Worm (Caenorhabditis elegans) whole organism, L4 larva: ENCODE results near the gene C30G7.5.

Source experiments
- F10B5.3 ChIP-seq: sonication (generic microtip); optimal IDR thresholded peaks from 2 replicates; lab custom pipeline; 2016; ENCODE audit warnings: mild to moderate bottlenecking, missing genetic modification characterization, missing compliant biosample characterization
- F26F4.8 ChIP-seq: fragments of 200-800 bp; sonication (Bioruptor generic); conservative IDR thresholded peaks from 2 replicates; pipeline ENCODE4 v1.3.6; 2022; ENCODE audit warnings: missing genetic modification characterization, missing compliant biosample characterization
- F37D6.2 ChIP-seq: sonication (generic microtip); optimal IDR thresholded peaks from 2 replicates; lab custom pipeline; 2016; ENCODE audit warnings: mild to moderate bottlenecking, missing genetic modification characterization, missing compliant biosample characterization
- F44E2.7 ChIP-seq: fragments of 200-800 bp; sonication (Bioruptor generic); IDR thresholded peaks from 2 replicates; pipeline ENCODE4 v2.1.2; 2022; ENCODE audit warnings: missing genetic modification characterization, missing compliant biosample characterization
- F49E8.2 ChIP-seq: sonication (generic microtip); optimal IDR thresholded peaks from 2 replicates; lab custom pipeline; 2016; ENCODE audit warnings: missing compliant biosample characterization, mild to moderate bottlenecking, missing genetic modification characterization, borderline replicate concordance
- T20F7.1 ChIP-seq: fragments of 200-800 bp; sonication (Bioruptor generic); optimal IDR thresholded peaks from 2 replicates; lab custom pipeline; 2018; ENCODE audit warnings: mild to moderate bottlenecking, missing genetic modification characterization, missing compliant biosample characterization
- Y105C5A.15 ChIP-seq: fragments of 200-800 bp; sonication (Bioruptor generic); IDR thresholded peaks from 2 replicates; pipeline ENCODE4 v1.3.6; 2022; ENCODE audit warnings: missing genetic modification characterization, missing compliant biosample characterization
- Y75B8A.6 ChIP-seq: fragments of 200-800 bp; sonication (Bioruptor generic); IDR thresholded peaks from 2 replicates; pipeline ENCODE4 v1.3.6; 2022; ENCODE audit warnings: missing genetic modification reagents, missing genetic modification characterization, missing compliant biosample characterization
- ZK337.2 ChIP-seq: fragments of 200-800 bp; sonication (Bioruptor generic); IDR thresholded peaks from 2 replicates; pipeline ENCODE4 v1.3.6; 2022; ENCODE audit warnings: missing genetic modification reagents, missing genetic modification characterization, missing compliant biosample characterization
- arid-1 ChIP-seq: fragments of 200-800 bp; sonication (Bioruptor generic); conservative IDR thresholded peaks from 2 replicates; pipeline ENCODE4 v1.3.6; 2022; ENCODE audit warnings: missing genetic modification reagents, missing genetic modification characterization, missing compliant biosample characterization
- ceh-20 ChIP-seq: fragments of 200-800 bp; sonication (Bioruptor generic); IDR thresholded peaks from 2 replicates; pipeline ENCODE4 v1.3.6; 2022; ENCODE audit warnings: missing genetic modification reagents, missing genetic modification characterization, missing compliant biosample characterization
- ces-1 ChIP-seq: fragments of 150-350 bp; sonication (generic microtip); optimal IDR thresholded peaks from 4 replicates; lab custom pipeline; 2014; ENCODE audit warnings: missing biosample characterization, missing genetic modification reagents, missing genetic modification characterization
- daf-16 ChIP-seq, 3 experiments: sonication (generic microtip); optimal IDR thresholded peaks; 2 replicates each; lab custom pipeline; 2016 to 2017; ENCODE audit warnings: missing genetic modification characterization in 3 of 3, missing genetic modification reagents in 3 of 3, mild to moderate bottlenecking in 2 of 3, missing compliant biosample characterization in 2 of 3, missing biosample characterization in 1 of 3, moderate library complexity in 1 of 3
- dmd-6 ChIP-seq: fragments of 200-800 bp; sonication (Bioruptor generic); IDR thresholded peaks from 2 replicates; pipeline ENCODE4 v1.3.6; 2022; ENCODE audit warnings: missing genetic modification reagents, missing genetic modification characterization, missing compliant biosample characterization
- duxl-1 ChIP-seq: sonication (generic microtip); optimal IDR thresholded peaks from 2 replicates; lab custom pipeline; 2016; ENCODE audit warnings: mild to moderate bottlenecking, missing genetic modification characterization, moderate library complexity, missing compliant biosample characterization; ENCODE audit not compliant: poor library complexity
- egl-27 ChIP-seq: sonication (generic microtip); optimal IDR thresholded peaks from 3 replicates; lab custom pipeline; 2017; ENCODE audit warnings: missing biosample characterization, missing genetic modification reagents, missing genetic modification characterization
- egl-43 ChIP-seq: fragments of 200-800 bp; sonication (Bioruptor generic); IDR thresholded peaks from 2 replicates; pipeline ENCODE4 v1.3.6; 2022; ENCODE audit warnings: missing genetic modification reagents, missing genetic modification characterization, missing compliant biosample characterization
- fkh-10 ChIP-seq: fragments of 150-350 bp; optimal IDR thresholded peaks from 2 replicates; lab custom pipeline; 2014; ENCODE audit warnings: missing biosample characterization, missing genetic modification reagents, missing genetic modification characterization
- hif-1 ChIP-seq, 2 experiments: sonication (generic microtip); optimal IDR thresholded peaks; 2 replicates each; lab custom pipeline; 2016 to 2017; ENCODE audit warnings: missing compliant biosample characterization in 2 of 2, missing genetic modification characterization in 2 of 2, missing genetic modification reagents in 2 of 2, missing genotype in 2 of 2, mild to moderate bottlenecking in 1 of 2
- hlh-11 ChIP-seq: fragments of 200-800 bp; sonication (Bioruptor generic); optimal IDR thresholded peaks from 2 replicates; lab custom pipeline; 2018; ENCODE audit warnings: mild to moderate bottlenecking, missing genetic modification characterization, missing compliant biosample characterization
- jun-1 ChIP-seq: fragments of 150-350 bp; optimal IDR thresholded peaks from 2 replicates; lab custom pipeline; 2014; ENCODE audit warnings: missing biosample characterization, missing genetic modification reagents, missing genetic modification characterization
- lin-1 ChIP-seq: fragments of 200-800 bp; sonication (Bioruptor generic); IDR thresholded peaks from 2 replicates; pipeline ENCODE4 v1.3.6; 2022; ENCODE audit warnings: missing genetic modification reagents, missing genetic modification characterization, missing compliant biosample characterization
- lin-13 ChIP-seq: fragments of 150-350 bp; optimal IDR thresholded peaks from 2 replicates; lab custom pipeline; 2014; ENCODE audit warnings: missing biosample characterization, missing genetic modification reagents, missing genetic modification characterization
- lin-15B ChIP-seq: fragments of 150-350 bp; sonication (generic microtip); optimal IDR thresholded peaks from 3 replicates; lab custom pipeline; 2014; ENCODE audit warnings: missing biosample characterization, missing genetic modification characterization
- lin-29 ChIP-seq: fragments of 200-800 bp; sonication (Bioruptor generic); IDR thresholded peaks from 2 replicates; pipeline ENCODE4 v1.3.6; 2022; ENCODE audit warnings: missing genetic modification reagents, missing genetic modification characterization, missing compliant biosample characterization
- lsy-2 ChIP-seq, 2 experiments: fragments of 150-350 bp in 1 of 2; sonication (generic microtip) in 1 of 2; optimal IDR thresholded peaks; 2 replicates each; lab custom pipeline; 2014 to 2017; ENCODE audit warnings: missing biosample characterization in 2 of 2, missing genetic modification characterization in 2 of 2
- madf-5 ChIP-seq, 2 experiments: fragments of 200-800 bp; sonication (Bioruptor generic); IDR thresholded peaks; 2 replicates each; pipeline ENCODE4 v1.3.6; 2022; ENCODE audit warnings: missing compliant biosample characterization in 2 of 2, missing genetic modification characterization in 2 of 2
- madf-9 ChIP-seq: fragments of 200-800 bp; sonication (Bioruptor generic); conservative IDR thresholded peaks from 2 replicates; pipeline ENCODE4 v1.3.6; 2022; ENCODE audit warnings: missing genetic modification reagents, missing genetic modification characterization, missing compliant biosample characterization
- mdt-29 ChIP-seq: fragments of 200-800 bp; sonication (Bioruptor generic); IDR thresholded peaks from 2 replicates; pipeline ENCODE4 v1.3.6; 2022; ENCODE audit warnings: missing genetic modification reagents, missing genetic modification characterization, missing compliant biosample characterization
- mep-1 ChIP-seq: fragments of 150-350 bp; sonication (generic microtip); optimal IDR thresholded peaks from 3 replicates; lab custom pipeline; 2014; ENCODE audit warnings: missing biosample characterization, missing genetic modification characterization
- nhr-11 ChIP-seq: fragments of 150-350 bp; optimal IDR thresholded peaks from 2 replicates; lab custom pipeline; 2014; ENCODE audit warnings: missing biosample characterization, missing genetic modification characterization
- nhr-25 ChIP-seq: sonication (generic microtip); optimal IDR thresholded peaks from 2 replicates; lab custom pipeline; 2017; ENCODE audit warnings: missing genetic modification characterization, mild to moderate bottlenecking, missing compliant biosample characterization, antibody characterized with exemption, moderate library complexity, borderline replicate concordance; ENCODE audit not compliant: insufficient read depth
- nhr-41 ChIP-seq: fragments of 200-800 bp; sonication (Bioruptor generic); IDR thresholded peaks from 2 replicates; pipeline ENCODE4 v1.3.6; 2022; ENCODE audit warnings: missing genetic modification reagents, missing genetic modification characterization, missing compliant biosample characterization
- nhr-42 ChIP-seq: fragments of 200-800 bp; sonication (Bioruptor generic); IDR thresholded peaks from 2 replicates; pipeline ENCODE4 v1.3.6; 2022; ENCODE audit warnings: missing genetic modification characterization, missing compliant biosample characterization
- nhr-76 ChIP-seq: fragments of 150-350 bp; optimal IDR thresholded peaks from 2 replicates; lab custom pipeline; 2014; ENCODE audit warnings: missing biosample characterization, missing genetic modification characterization
- php-3 ChIP-seq: fragments of 200-800 bp; sonication (Bioruptor generic); IDR thresholded peaks from 2 replicates; pipeline ENCODE4 v1.3.6; 2022; ENCODE audit warnings: missing genetic modification reagents, missing genetic modification characterization, missing compliant biosample characterization
- rbr-2 ChIP-seq: sonication (generic microtip); optimal IDR thresholded peaks from 2 replicates; lab custom pipeline; 2016; ENCODE audit warnings: missing genotype, missing genetic modification characterization, missing compliant biosample characterization
- saeg-2 ChIP-seq: fragments of 200-800 bp; sonication (Bioruptor generic); IDR thresholded peaks from 2 replicates; pipeline ENCODE4 v1.3.6; 2022; ENCODE audit warnings: missing genetic modification reagents, missing genetic modification characterization, missing compliant biosample characterization
- snpc-1.2 ChIP-seq: fragments of 200-800 bp; sonication (Bioruptor generic); IDR thresholded peaks from 2 replicates; pipeline ENCODE4 v1.3.6; 2022; ENCODE audit warnings: missing genetic modification reagents, missing genetic modification characterization, missing compliant biosample characterization
- snpc-4 ChIP-seq: fragments of 150-350 bp; optimal IDR thresholded peaks from 2 replicates; lab custom pipeline; 2014; ENCODE audit warnings: missing biosample characterization, missing genetic modification characterization
- spr-1 ChIP-seq: sonication (generic microtip); optimal IDR thresholded peaks from 2 replicates; lab custom pipeline; 2016; ENCODE audit warnings: mild to moderate bottlenecking, missing genetic modification characterization, missing compliant biosample characterization
- spr-3 ChIP-seq: fragments of 200-800 bp; sonication (Bioruptor generic); optimal IDR thresholded peaks from 2 replicates; lab custom pipeline; 2018; ENCODE audit warnings: mild to moderate bottlenecking, missing genetic modification characterization, missing compliant biosample characterization
- tag-97 ChIP-seq: fragments of 200-800 bp; sonication (Bioruptor generic); IDR thresholded peaks from 2 replicates; pipeline ENCODE4 v1.3.6; 2022; ENCODE audit warnings: missing genetic modification characterization, missing compliant biosample characterization
- unc-62 ChIP-seq, 3 experiments: fragments of 150-350 bp in 1 of 3; sonication (generic microtip); optimal IDR thresholded peaks in 2 of 3; peaks in 1 of 3; 1 replicate in 1 of 3; 2 replicates in 2 of 3; lab custom pipeline; 2014 to 2017; ENCODE audit warnings: missing biosample characterization in 3 of 3, missing genetic modification characterization in 3 of 3, missing genetic modification reagents in 3 of 3, missing genotype in 1 of 3
- zag-1 ChIP-seq: fragments of 150-350 bp; optimal IDR thresholded peaks from 2 replicates; lab custom pipeline; 2014; ENCODE audit warnings: missing biosample characterization, missing genetic modification characterization
- zip-11 ChIP-seq: fragments of 200-800 bp; sonication (Bioruptor generic); IDR thresholded peaks from 2 replicates; pipeline ENCODE4 v1.3.6; 2022; ENCODE audit warnings: missing genetic modification characterization, missing compliant biosample characterization
- zip-2 ChIP-seq: fragments of 150-350 bp; optimal IDR thresholded peaks from 2 replicates; lab custom pipeline; 2014; ENCODE audit warnings: missing biosample characterization, missing genetic modification characterization

Gene C30G7.5

DNA sequence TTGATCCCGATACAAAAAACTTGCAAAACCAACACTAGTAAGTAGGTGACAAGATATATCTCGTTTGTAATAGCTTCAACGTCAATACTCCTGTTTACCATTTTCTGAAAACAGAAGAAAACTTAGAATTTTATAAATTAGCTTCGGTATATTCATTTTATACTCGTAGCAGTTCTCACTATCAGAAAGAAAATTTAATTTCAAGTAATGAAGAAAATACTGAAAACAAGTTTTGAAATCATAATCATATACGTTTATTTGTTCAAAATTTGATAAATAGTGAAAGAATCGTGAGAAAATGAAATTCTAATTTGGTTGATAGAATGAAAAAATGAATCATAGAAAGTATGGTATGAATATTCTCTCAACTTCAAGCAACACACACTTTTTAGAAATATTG lies at the start of gene C30G7.5:
Gene C30G7.5, minus strand, starts transcription at position 101 of the 400 bp plus-strand sequence.
- TF ChIP-seq Y75B8A.6, result no peak
- no peak for TF ChIP-seq saeg-2 (GFP tag; lab: Robert Waterston, UW)
- no peak for TF ChIP-seq F49E8.2
- TF ChIP-seq duxl-1 (tag; lab: Kevin White, UChicago), result no peak
- TF ChIP-seq ZK337.2 (GFP tag; lab: Robert Waterston, UW), result no peak
- no peak for TF ChIP-seq egl-27 (tag; lab: Kevin White, UChicago)
- TF ChIP-seq nhr-42 (GFP tag; lab: Robert Waterston, UW), result no peak
- TF ChIP-seq zip-11 (GFP tag; lab: Robert Waterston, UW), result no peak

- TF ChIP-seq F10B5.3 (no peak), T20F7.1 (GFP tag; lab: Kevin White, UChicago) (peak; percentile 91), mdt-29 (GFP tag; lab: Robert Waterston, UW) (0 out of 2 replicates have a peak, but pooled peaks have one; percentile 33), spr-3 (peak; percentile 8), jun-1 (peak; percentile 77), daf-16 (GFP tag; optimal IDR thresholded peaks at IDR 0.05; lab: Kevin White, UChicago) (peak in 1 of 2 experiments; percentile 42), daf-16 (tag; optimal IDR thresholded peaks at IDR 0.05; lab: Kevin White, UChicago) (peak; percentile 54), hlh-11 (tag; lab: Kevin White, UChicago) (peak; percentile 88), fkh-10 (GFP tag; lab: Kevin White, UChicago) (peak; percentile 86), mep-1 (tag; lab: Kevin White, UChicago) (peak; percentile 96), Y75B8A.6 (no peak), dmd-6 (GFP tag; lab: Robert Waterston, UW) (peak; percentile 80), zag-1 (tag; lab: Kevin White, UChicago) (no peak), spr-1 (tag; lab: Kevin White, UChicago) (peak; percentile 71), nhr-41 (GFP tag; lab: Robert Waterston, UW) (no peak), lin-15B (tag; lab: Kevin White, UChicago) (peak; percentile 76), lin-29 (no peak), lsy-2 (tag; optimal IDR thresholded peaks at IDR 0.05; lab: Kevin White, UChicago) (peak; percentile 89 to 97), arid-1 (GFP tag; lab: Robert Waterston, UW) (0 out of 2 replicates have a peak, but pooled peaks have one; percentile 55), rbr-2 (tag; lab: Kevin White, UChicago) (peak; percentile 92), nhr-25 (tag; lab: Kevin White, UChicago) (peak; percentile 73), Y105C5A.15 (no peak), F26F4.8 (no peak), snpc-4 (tag; lab: Kevin White, UChicago) (no peak), ceh-20 (GFP tag; lab: Robert Waterston, UW) (peak; percentile 86), F44E2.7 (GFP tag; lab: Robert Waterston, UW) (no peak), lin-1 (no peak), saeg-2 (GFP tag; lab: Robert Waterston, UW) (no peak), madf-9 (GFP tag; lab: Robert Waterston, UW) (no peak), egl-43 (GFP tag; lab: Robert Waterston, UW) (0 out of 2 replicates have a peak, but pooled peaks have one; percentile 45), nhr-76 (tag; lab: Kevin White, UChicago) (no peak), hif-1 (tag; optimal IDR thresholded peaks at IDR 0.05; lab: Kevin White, UChicago) (peak in 1 of 2 experiments; percentile 91), ZK337.2 (GFP tag; lab: Robert Waterston, UW) (no peak), lin-13 (peak; percentile 86), unc-62 (GFP tag; optimal IDR thresholded peaks at IDR 0.05 in 1 of 2; lab: Kevin White, UChicago) (peak in 1 of 2 experiments; percentile 99), unc-62 (tag; optimal IDR thresholded peaks at IDR 0.05; lab: Kevin White, UChicago) (no peak), ces-1 (GFP tag; lab: Kevin White, UChicago) (no peak), F37D6.2 (peak; percentile 67), php-3 (GFP tag; lab: Robert Waterston, UW) (0 out of 2 replicates have a peak, but pooled peaks have one; percentile 19), tag-97 (no peak), snpc-1.2 (GFP tag; lab: Robert Waterston, UW) (no peak), zip-2 (no peak), madf-5 (GFP tag; IDR thresholded peaks at IDR 0.05; lab: Robert Waterston, UW) (no peak), nhr-11 (tag; lab: Kevin White, UChicago) (peak; percentile 91)
Observed at ce11 chrV:15002184-15002690, 47.7 kb upstream of the C30G7.5 start, which contains the start of the genes fib-1 and mut-15. fib-1 (minus strand) TSS chrV:15002223. mut-15 (plus strand) TSS chrV:15002543.
